Fruit fly (Drosophila melanogaster): Measurements from ENCODE around the gene Ube4A.

The Ube4A gene

DNA sequence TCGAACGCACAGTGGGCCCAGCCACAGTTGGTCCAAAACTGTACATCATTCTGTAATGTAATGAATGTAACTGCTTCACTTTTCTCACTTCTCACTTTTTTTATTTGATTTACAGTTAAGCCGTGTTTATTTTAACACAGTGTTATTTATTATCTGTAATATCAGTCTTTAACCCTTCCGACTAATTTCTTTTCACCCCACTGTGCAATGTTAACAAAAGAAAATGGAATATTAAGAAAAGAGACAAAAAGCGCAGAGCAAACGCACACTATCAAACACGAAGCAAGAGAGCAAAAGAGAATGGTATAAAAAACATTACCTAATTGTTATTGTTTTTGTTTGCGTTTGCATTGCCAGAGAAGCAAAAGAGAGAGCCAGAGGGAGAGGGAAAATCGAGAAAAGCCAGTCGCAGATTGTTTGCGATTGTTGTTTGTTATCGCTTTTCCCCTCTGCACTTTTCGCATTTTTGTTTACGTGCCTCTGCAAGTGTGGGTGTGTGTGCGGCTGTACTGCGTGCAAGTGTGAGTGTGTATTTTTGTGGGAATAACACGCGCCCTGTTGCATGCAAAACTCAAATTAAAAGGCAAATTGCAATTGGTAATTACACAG is 11.1 kb upstream of the Ube4A start (continued):
- TF ChIP-seq crc (GFP tag; optimal IDR thresholded peaks at IDR 0.05) (peak; percentile 98), tx (GFP tag; optimal IDR thresholded peaks at IDR 0.05) (peak; percentile 98), CG16813 (GFP tag; IDR thresholded peaks at IDR 0.05; ENCODE audit: partially characterized antibody) (peak; percentile 47; the same call in 1 of the 3 replicates), CrebB (tag; optimal IDR thresholded peaks at IDR 0.05) (peak; percentile 97), CG17612 (GFP tag; IDR thresholded peaks at IDR 0.05) (peak; percentile 93), HLH4C (GFP tag; IDR thresholded peaks at IDR 0.05; ENCODE audit: partially characterized antibody) (peak; percentile 60; the same call in 2 of the 3 replicates), toy (GFP tag; IDR thresholded peaks at IDR 0.05) (peak; percentile 88), MTF-1 (GFP tag; optimal IDR thresholded peaks at IDR 0.05; ENCODE audit: borderline replicate concordance) (peak; percentile 96), shn (GFP tag; optimal IDR thresholded peaks at IDR 0.05) (peak; percentile 98), trh (GFP tag; optimal IDR thresholded peaks at IDR 0.05) (peak; percentile 95), Poxn (GFP tag; IDR thresholded peaks at IDR 0.05) (peak; percentile 88), CG4854 (GFP tag; optimal IDR thresholded peaks at IDR 0.05) (peak; percentile 98), CG15073 (GFP tag; optimal IDR thresholded peaks at IDR 0.05) (peak; percentile 86), CG11398 (GFP tag; optimal IDR thresholded peaks at IDR 0.05) (peak; percentile 99), CG14014 (GFP tag; IDR thresholded peaks at IDR 0.05) (peak; percentile 98), CG17186 (GFP tag; optimal IDR thresholded peaks at IDR 0.05) (peak; percentile 93), CG6689 (GFP tag; IDR thresholded peaks at IDR 0.05) (peak; percentile 98), Gug (GFP tag; IDR thresholded peaks at IDR 0.05) (peak; percentile 94), CG7928 (GFP tag; optimal IDR thresholded peaks at IDR 0.05) (peak; percentile 76), E2f2 (GFP tag; IDR thresholded peaks at IDR 0.05) (peak; percentile 87), onecut (GFP tag; IDR thresholded peaks at IDR 0.05) (peak; percentile 96), CG8359 (GFP tag; optimal IDR thresholded peaks at IDR 0.05; ENCODE audit: borderline replicate concordance) (peak; percentile 95), jumu (GFP tag; optimal IDR thresholded peaks at IDR 0.05) (peak; percentile 96), ken (GFP tag; IDR thresholded peaks at IDR 0.05) (peak; percentile 96), phol (tag; optimal IDR thresholded peaks at IDR 0.05) (peak; percentile 98), Trl (optimal IDR thresholded peaks at IDR 0.05) (peak; percentile 69 to 89), Trl (GFP tag; optimal IDR thresholded peaks at IDR 0.05) (peak; percentile 99), sr (GFP tag; IDR thresholded peaks at IDR 0.05) (peak; percentile 90), CG33213 (GFP tag; optimal IDR thresholded peaks at IDR 0.05) (peak; percentile 98), CG10267 (tag; optimal IDR thresholded peaks at IDR 0.05) (peak; percentile 96), CG13624 (GFP tag; optimal IDR thresholded peaks at IDR 0.05) (peak; percentile 98), Xbp1 (GFP tag; optimal IDR thresholded peaks at IDR 0.05) (peak; percentile 99), CG4730 (GFP tag; IDR thresholded peaks at IDR 0.05) (peak; percentile 95), sqz (GFP tag; optimal IDR thresholded peaks at IDR 0.05) (peak; percentile 99), lola (GFP tag; optimal IDR thresholded peaks at IDR 0.05) (peak in 1 of 3 experiments; percentile 97), B-H2 (GFP tag; optimal IDR thresholded peaks at IDR 0.05) (peak; percentile 93), hbn (GFP tag; IDR thresholded peaks at IDR 0.05; ENCODE audit: partially characterized antibody) (0 out of 2 replicates have a peak, but pooled peaks have one; percentile 17), mam (GFP tag; optimal IDR thresholded peaks at IDR 0.05) (peak; percentile 98), kah (GFP tag; optimal IDR thresholded peaks at IDR 0.05) (peak; percentile 96), CG3847 (GFP tag; IDR thresholded peaks at IDR 0.05) (peak; percentile 95), CG4328 (GFP tag; optimal IDR thresholded peaks at IDR 0.05) (peak; percentile 97), MBD-R2 (GFP tag; IDR thresholded peaks at IDR 0.05) (peak; percentile 89), Hr78 (GFP tag; optimal IDR thresholded peaks at IDR 0.05) (peak in 1 of 2 experiments; percentile 95), CG15696 (tag; optimal IDR thresholded peaks at IDR 0.05) (peak; percentile 95), Hmx (GFP tag; optimal IDR thresholded peaks at IDR 0.05) (no peak), CG5245 (GFP tag; optimal IDR thresholded peaks at IDR 0.05) (peak; percentile 98), Pdp1 (GFP tag; optimal IDR thresholded peaks at IDR 0.05) (peak; percentile 97), emc (GFP tag; optimal IDR thresholded peaks at IDR 0.05) (peak; percentile 95), Side (GFP tag; optimal IDR thresholded peaks at IDR 0.05) (peak; percentile 98), crol (GFP tag; IDR thresholded peaks at IDR 0.05) (peak; percentile 68)
